Worm (Caenorhabditis elegans) whole organism, L4 larva: Measurements from ENCODE around the gene wrt-4.
A peak's percentile ranks its signal among the peaks of the same experiment; 100 is the strongest.

Source experiments
- D1046.2 ChIP-seq: fragments of 200-800 bp; sonication (Bioruptor generic); IDR thresholded peaks from 2 replicates; pipeline ENCODE4 v1.3.6; 2022; ENCODE audit warnings: missing genetic modification characterization, missing compliant biosample characterization
- F37D6.2 ChIP-seq: sonication (generic microtip); optimal IDR thresholded peaks from 2 replicates; lab custom pipeline; 2016; ENCODE audit warnings: mild to moderate bottlenecking, missing genetic modification characterization, missing compliant biosample characterization
- T20F7.1 ChIP-seq: fragments of 200-800 bp; sonication (Bioruptor generic); optimal IDR thresholded peaks from 2 replicates; lab custom pipeline; 2018; ENCODE audit warnings: mild to moderate bottlenecking, missing genetic modification characterization, missing compliant biosample characterization
- Y48G9A.11 ChIP-seq: fragments of 200-800 bp; sonication (Bioruptor generic); IDR thresholded peaks from 2 replicates; pipeline ENCODE4 v1.3.6; 2022; ENCODE audit warnings: missing genetic modification reagents, missing genetic modification characterization, missing compliant biosample characterization
- ZK337.2 ChIP-seq: fragments of 200-800 bp; sonication (Bioruptor generic); IDR thresholded peaks from 2 replicates; pipeline ENCODE4 v1.3.6; 2022; ENCODE audit warnings: missing genetic modification reagents, missing genetic modification characterization, missing compliant biosample characterization
- ZK546.5 ChIP-seq, 2 experiments: sonication (generic microtip); optimal IDR thresholded peaks; 2 replicates each; lab custom pipeline; 2017; ENCODE audit warnings: missing biosample characterization in 2 of 2, missing genetic modification characterization in 2 of 2
- aha-1 ChIP-seq: fragments of 150-350 bp; peaks from one replicate; lab custom pipeline; 2014; ENCODE audit warnings: missing biosample characterization, missing genetic modification characterization
- aly-2 ChIP-seq: sonication (generic microtip); optimal IDR thresholded peaks from 2 replicates; lab custom pipeline; 2018; ENCODE audit warnings: missing biosample characterization, missing genetic modification characterization
- ama-1 ChIP-seq: fragments of 150-350 bp; optimal IDR thresholded peaks from 2 replicates; lab custom pipeline; 2014; ENCODE audit warnings: inconsistent platforms, mixed read lengths
- arid-1 ChIP-seq: fragments of 200-800 bp; sonication (Bioruptor generic); conservative IDR thresholded peaks from 2 replicates; pipeline ENCODE4 v1.3.6; 2022; ENCODE audit warnings: missing genetic modification reagents, missing genetic modification characterization, missing compliant biosample characterization
- ceh-32 ChIP-seq: sonication (generic microtip); optimal IDR thresholded peaks from 2 replicates; lab custom pipeline; 2016; ENCODE audit warnings: mild to moderate bottlenecking, missing genetic modification characterization, missing compliant biosample characterization; ENCODE audit not compliant: poor library complexity
- ceh-44 ChIP-seq: fragments of 200-800 bp; sonication (Bioruptor generic); IDR thresholded peaks from 2 replicates; pipeline ENCODE4 v1.3.6; 2022; ENCODE audit warnings: missing genetic modification reagents, missing genetic modification characterization, missing compliant biosample characterization
- cey-2 ChIP-seq: sonication (generic microtip); optimal IDR thresholded peaks from 3 replicates; lab custom pipeline; 2017; ENCODE audit warnings: missing genetic modification characterization, mild to moderate bottlenecking, missing compliant biosample characterization, antibody characterized with exemption, borderline replicate concordance; ENCODE audit not compliant: insufficient read depth
- daf-19 ChIP-seq: fragments of 200-800 bp; sonication (Bioruptor generic); conservative IDR thresholded peaks from 2 replicates; pipeline ENCODE4 v1.3.6; 2022; ENCODE audit warnings: missing genetic modification characterization, missing compliant biosample characterization
- daf-8 ChIP-seq: fragments of 200-800 bp; sonication (Bioruptor generic); IDR thresholded peaks from 2 replicates; pipeline ENCODE4 v1.3.6; 2022; ENCODE audit warnings: missing genetic modification characterization, missing compliant biosample characterization
- dmd-6 ChIP-seq: fragments of 200-800 bp; sonication (Bioruptor generic); IDR thresholded peaks from 2 replicates; pipeline ENCODE4 v1.3.6; 2022; ENCODE audit warnings: missing genetic modification reagents, missing genetic modification characterization, missing compliant biosample characterization
- dmd-8 ChIP-seq: fragments of 200-800 bp; sonication (Bioruptor generic); IDR thresholded peaks from 2 replicates; pipeline ENCODE4 v1.3.6; 2022; ENCODE audit warnings: missing genetic modification characterization, missing compliant biosample characterization
- duxl-1 ChIP-seq: sonication (generic microtip); optimal IDR thresholded peaks from 2 replicates; lab custom pipeline; 2016; ENCODE audit warnings: mild to moderate bottlenecking, missing genetic modification characterization, moderate library complexity, missing compliant biosample characterization; ENCODE audit not compliant: poor library complexity
- dve-1 ChIP-seq: sonication (generic microtip); optimal IDR thresholded peaks from 2 replicates; lab custom pipeline; 2017; ENCODE audit warnings: antibody characterized with exemption, mild to moderate bottlenecking, missing genetic modification characterization, missing compliant biosample characterization; ENCODE audit not compliant: insufficient read depth
- egl-43 ChIP-seq: fragments of 200-800 bp; sonication (Bioruptor generic); IDR thresholded peaks from 2 replicates; pipeline ENCODE4 v1.3.6; 2022; ENCODE audit warnings: missing genetic modification reagents, missing genetic modification characterization, missing compliant biosample characterization
- fos-1 ChIP-seq: fragments of 150-350 bp; optimal IDR thresholded peaks from 2 replicates; lab custom pipeline; 2014; ENCODE audit warnings: missing biosample characterization, missing genetic modification characterization
- gei-8 ChIP-seq: fragments of 200-800 bp; sonication (Bioruptor generic); optimal IDR thresholded peaks from 2 replicates; lab custom pipeline; 2018; ENCODE audit warnings: mild to moderate bottlenecking, missing genetic modification characterization, missing compliant biosample characterization
- hlh-11 ChIP-seq: fragments of 200-800 bp; sonication (Bioruptor generic); optimal IDR thresholded peaks from 2 replicates; lab custom pipeline; 2018; ENCODE audit warnings: mild to moderate bottlenecking, missing genetic modification characterization, missing compliant biosample characterization
- hlh-30 ChIP-seq: sonication (generic microtip); optimal IDR thresholded peaks from 2 replicates; lab custom pipeline; 2017; ENCODE audit warnings: antibody characterized with exemption, mild to moderate bottlenecking, missing genetic modification characterization, missing compliant biosample characterization; ENCODE audit not compliant: insufficient read depth
- lin-15B ChIP-seq: fragments of 150-350 bp; sonication (generic microtip); optimal IDR thresholded peaks from 3 replicates; lab custom pipeline; 2014; ENCODE audit warnings: missing biosample characterization, missing genetic modification characterization
- lin-29 ChIP-seq: fragments of 200-800 bp; sonication (Bioruptor generic); IDR thresholded peaks from 2 replicates; pipeline ENCODE4 v1.3.6; 2022; ENCODE audit warnings: missing genetic modification reagents, missing genetic modification characterization, missing compliant biosample characterization
- lin-39 ChIP-seq: fragments of 150-350 bp; optimal IDR thresholded peaks from 2 replicates; lab custom pipeline; 2014; ENCODE audit warnings: missing biosample characterization, missing genetic modification reagents, missing genetic modification characterization
- lsy-2 ChIP-seq, 2 experiments: fragments of 150-350 bp in 1 of 2; sonication (generic microtip) in 1 of 2; optimal IDR thresholded peaks; 2 replicates each; lab custom pipeline; 2014 to 2017; ENCODE audit warnings: missing biosample characterization in 2 of 2, missing genetic modification characterization in 2 of 2
- mdl-1 ChIP-seq, 2 experiments: fragments of 150-350 bp in 1 of 2; sonication (generic microtip) in 1 of 2; optimal IDR thresholded peaks; 2 replicates each; lab custom pipeline; 2014 to 2017; ENCODE audit warnings: missing biosample characterization in 2 of 2, missing genetic modification characterization in 2 of 2
- mdt-29 ChIP-seq: fragments of 200-800 bp; sonication (Bioruptor generic); IDR thresholded peaks from 2 replicates; pipeline ENCODE4 v1.3.6; 2022; ENCODE audit warnings: missing genetic modification reagents, missing genetic modification characterization, missing compliant biosample characterization
- mep-1 ChIP-seq: fragments of 150-350 bp; sonication (generic microtip); optimal IDR thresholded peaks from 3 replicates; lab custom pipeline; 2014; ENCODE audit warnings: missing biosample characterization, missing genetic modification characterization
- mes-2 ChIP-seq: sonication (generic microtip); optimal IDR thresholded peaks from 2 replicates; lab custom pipeline; 2016; ENCODE audit warnings: missing genotype, mild to moderate bottlenecking, missing genetic modification characterization, missing compliant biosample characterization; ENCODE audit not compliant: poor library complexity, severe bottlenecking
- mxl-3 ChIP-seq: fragments of 200-800 bp; sonication (Bioruptor generic); optimal IDR thresholded peaks from 2 replicates; lab custom pipeline; 2018; ENCODE audit warnings: mild to moderate bottlenecking, missing genetic modification characterization, missing compliant biosample characterization
- nhr-102 ChIP-seq: sonication (generic microtip); optimal IDR thresholded peaks from 2 replicates; lab custom pipeline; 2016; ENCODE audit warnings: mild to moderate bottlenecking, missing genetic modification characterization, moderate library complexity, missing compliant biosample characterization
- nhr-111 ChIP-seq: fragments of 200-800 bp; sonication (Bioruptor generic); optimal IDR thresholded peaks from 2 replicates; lab custom pipeline; 2018; ENCODE audit warnings: mild to moderate bottlenecking, missing genetic modification characterization, missing compliant biosample characterization
- nhr-28 ChIP-seq: fragments of 150-350 bp; optimal IDR thresholded peaks from 2 replicates; lab custom pipeline; 2014; ENCODE audit warnings: missing biosample characterization, missing genetic modification characterization
- nhr-41 ChIP-seq: fragments of 200-800 bp; sonication (Bioruptor generic); IDR thresholded peaks from 2 replicates; pipeline ENCODE4 v1.3.6; 2022; ENCODE audit warnings: missing genetic modification reagents, missing genetic modification characterization, missing compliant biosample characterization
- nhr-42 ChIP-seq: fragments of 200-800 bp; sonication (Bioruptor generic); IDR thresholded peaks from 2 replicates; pipeline ENCODE4 v1.3.6; 2022; ENCODE audit warnings: missing genetic modification characterization, missing compliant biosample characterization
- nhr-48 ChIP-seq: sonication (generic microtip); optimal IDR thresholded peaks from 2 replicates; lab custom pipeline; 2016; ENCODE audit warnings: mild to moderate bottlenecking, missing genetic modification characterization, missing compliant biosample characterization
- nhr-77 ChIP-seq: fragments of 150-350 bp; optimal IDR thresholded peaks from 2 replicates; lab custom pipeline; 2014; ENCODE audit warnings: missing biosample characterization, missing genetic modification characterization
- rbr-2 ChIP-seq: sonication (generic microtip); optimal IDR thresholded peaks from 2 replicates; lab custom pipeline; 2016; ENCODE audit warnings: missing genotype, missing genetic modification characterization, missing compliant biosample characterization
- skn-1 ChIP-seq: fragments of 150-350 bp; optimal IDR thresholded peaks from 2 replicates; lab custom pipeline; 2014; ENCODE audit warnings: missing biosample characterization, missing genetic modification characterization
- spr-1 ChIP-seq: sonication (generic microtip); optimal IDR thresholded peaks from 2 replicates; lab custom pipeline; 2016; ENCODE audit warnings: mild to moderate bottlenecking, missing genetic modification characterization, missing compliant biosample characterization
- tag-97 ChIP-seq: fragments of 200-800 bp; sonication (Bioruptor generic); IDR thresholded peaks from 2 replicates; pipeline ENCODE4 v1.3.6; 2022; ENCODE audit warnings: missing genetic modification characterization, missing compliant biosample characterization
- tra-1 ChIP-seq: fragments of 200-800 bp; sonication (Bioruptor generic); IDR thresholded peaks from 2 replicates; pipeline ENCODE4 v1.3.6; 2022; ENCODE audit warnings: missing genetic modification reagents, missing genetic modification characterization, missing compliant biosample characterization
- unc-130 ChIP-seq: sonication (generic microtip); optimal IDR thresholded peaks from 2 replicates; lab custom pipeline; 2016; ENCODE audit warnings: missing genetic modification reagents, missing genetic modification characterization, missing compliant biosample characterization
- vab-7 ChIP-seq: fragments of 200-800 bp; sonication (Bioruptor generic); IDR thresholded peaks from 2 replicates; pipeline ENCODE4 v1.3.6; 2022; ENCODE audit warnings: missing genetic modification reagents, missing genetic modification characterization, missing compliant biosample characterization
- zip-2 ChIP-seq: fragments of 150-350 bp; optimal IDR thresholded peaks from 2 replicates; lab custom pipeline; 2014; ENCODE audit warnings: missing biosample characterization, missing genetic modification characterization
- ztf-11 ChIP-seq: fragments of 150-350 bp; optimal IDR thresholded peaks from 2 replicates; lab custom pipeline; 2014; ENCODE audit warnings: missing biosample characterization, missing genetic modification characterization

wrt-4 gene

DNA sequence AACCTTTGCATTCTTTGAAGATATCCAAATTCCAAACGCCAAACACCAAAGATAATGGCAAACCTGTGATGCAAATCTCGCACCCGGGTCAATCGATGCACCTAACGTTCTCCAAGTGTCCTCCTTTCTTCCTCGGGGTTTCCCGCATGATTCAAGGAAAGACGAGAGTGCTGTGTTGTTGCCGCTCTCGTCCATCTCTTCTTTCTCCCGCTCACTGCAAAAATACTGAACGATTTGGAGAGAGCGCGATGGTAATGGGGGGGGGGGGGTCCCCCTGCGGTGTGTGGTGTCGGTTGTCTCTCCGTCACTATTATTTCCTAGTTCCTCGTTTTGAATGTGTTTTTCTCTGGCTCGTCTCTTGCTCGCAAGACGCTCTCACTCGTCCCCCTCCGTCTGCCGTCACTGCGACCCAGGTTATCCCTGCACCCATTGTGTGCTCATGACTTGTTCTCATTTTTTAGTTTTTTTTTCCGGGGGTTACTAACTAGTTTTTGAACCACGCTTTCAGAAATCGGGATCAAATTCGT is 49.6 kb downstream of the wrt-4 start (continued):
- TF ChIP-seq egl-43 (GFP tag; lab: Robert Waterston, UW) = peak; percentile 88
- TF ChIP-seq lin-15B (tag; lab: Kevin White, UChicago) = no peak
- no peak for TF ChIP-seq mdt-29
- peak; percentile 57; the same call in 1 of the 2 replicates for TF ChIP-seq vab-7 (GFP tag; lab: Robert Waterston, UW)
- peak; percentile 88 for TF ChIP-seq mep-1 (tag; lab: Kevin White, UChicago)
- no peak for TF ChIP-seq tag-97 (GFP tag; lab: Robert Waterston, UW)
- TF ChIP-seq T20F7.1 (GFP tag; lab: Kevin White, UChicago) = peak; percentile 53
- no peak for TF ChIP-seq daf-8
- no peak for TF ChIP-seq ama-1 (lab: Kevin White, UChicago)
- TF ChIP-seq nhr-42 = 0 out of 2 replicates have a peak, but pooled peaks have one; percentile 22
- TF ChIP-seq ceh-32 = no peak
- TF ChIP-seq zip-2 = no peak
- no peak for TF ChIP-seq daf-19

- TF ChIP-seq tra-1 (GFP tag; lab: Robert Waterston, UW) (peak; percentile 53), aha-1 (peak; percentile 50), T20F7.1 (GFP tag; lab: Kevin White, UChicago) (no peak), dmd-8 (GFP tag; lab: Robert Waterston, UW) (no peak), mes-2 (no peak), hlh-30 (tag; lab: Kevin White, UChicago) (peak; percentile 78), dmd-6 (GFP tag; lab: Robert Waterston, UW) (peak; percentile 63), nhr-102 (tag; lab: Kevin White, UChicago) (no peak), D1046.2 (no peak), nhr-28 (peak; percentile 57), duxl-1 (no peak), spr-1 (tag; lab: Kevin White, UChicago) (no peak), arid-1 (GFP tag; lab: Robert Waterston, UW) (no peak), mep-1 (tag; lab: Kevin White, UChicago) (peak; percentile 25), Y48G9A.11 (GFP tag; lab: Robert Waterston, UW) (no peak), nhr-111 (GFP tag; lab: Kevin White, UChicago) (no peak), nhr-77 (tag; lab: Kevin White, UChicago) (peak; percentile 17), vab-7 (GFP tag; lab: Robert Waterston, UW) (no peak), lsy-2 (tag; optimal IDR thresholded peaks at IDR 0.05; lab: Kevin White, UChicago) (peak in 1 of 2 experiments; percentile 18), daf-8 (no peak), lin-39 (tag; lab: Kevin White, UChicago) (no peak), aly-2 (tag; lab: Kevin White, UChicago) (no peak), ceh-44 (GFP tag; lab: Robert Waterston, UW) (no peak), fos-1 (tag; lab: Kevin White, UChicago) (no peak), nhr-48 (tag; lab: Kevin White, UChicago) (peak; percentile 98), mdl-1 (tag; optimal IDR thresholded peaks at IDR 0.05; lab: Kevin White, UChicago) (peak in 1 of 2 experiments; percentile 60), ztf-11 (tag; lab: Kevin White, UChicago) (no peak), mxl-3 (GFP tag; lab: Kevin White, UChicago) (peak; percentile 60), nhr-42 (no peak), rbr-2 (no peak), ZK546.5 (tag; optimal IDR thresholded peaks at IDR 0.05; lab: Kevin White, UChicago) (no peak), cey-2 (tag; lab: Kevin White, UChicago) (peak; percentile 25), dve-1 (tag; lab: Kevin White, UChicago) (peak; percentile 20), skn-1 (tag; lab: Kevin White, UChicago) (no peak), gei-8 (GFP tag; lab: Kevin White, UChicago) (peak; percentile 59), ZK337.2 (GFP tag; lab: Robert Waterston, UW) (no peak), unc-130 (GFP tag; lab: Kevin White, UChicago) (no peak), hlh-11 (peak; percentile 76), nhr-41 (no peak), F37D6.2 (tag; lab: Kevin White, UChicago) (no peak), lin-29 (GFP tag; lab: Robert Waterston, UW) (no peak)
These were observed 50.9 kb downstream of the wrt-4 start for ce11 chrX:15706108-15706676.
